Worm (Caenorhabditis elegans) whole organism, mixed stage, embryonic: Measurements from ENCODE around the gene fard-1.

Source experiments
- blmp-1 ChIP-seq: fragments of 150-350 bp; optimal IDR thresholded peaks from 2 replicates; lab custom pipeline; 2014; ENCODE audit warnings: missing biosample characterization, missing genetic modification characterization
- elt-1 ChIP-seq: sonication (generic microtip); optimal IDR thresholded peaks from 2 replicates; lab custom pipeline; 2017; ENCODE audit warnings: missing genetic modification characterization, mild to moderate bottlenecking, missing compliant biosample characterization, antibody characterized with exemption, moderate library complexity, borderline replicate concordance; ENCODE audit not compliant: insufficient read depth
- elt-3 ChIP-seq: fragments of 150-350 bp; optimal IDR thresholded peaks from 2 replicates; lab custom pipeline; 2014; ENCODE audit warnings: missing biosample characterization, missing genetic modification characterization
- lin-13 ChIP-seq: fragments of 150-350 bp; optimal IDR thresholded peaks from 2 replicates; lab custom pipeline; 2014; ENCODE audit warnings: missing biosample characterization, missing genetic modification characterization
- mep-1 ChIP-seq: fragments of 150-350 bp; optimal IDR thresholded peaks from 2 replicates; lab custom pipeline; 2017; ENCODE audit warnings: missing biosample characterization, missing genetic modification reagents, missing genetic modification characterization, inconsistent platforms
- nhr-237 ChIP-seq: fragments of 150-350 bp; optimal IDR thresholded peaks from 2 replicates; lab custom pipeline; 2014; ENCODE audit warnings: missing biosample characterization, missing genetic modification characterization
- snpc-4 ChIP-seq: fragments of 150-350 bp; optimal IDR thresholded peaks from 2 replicates; lab custom pipeline; 2014; ENCODE audit warnings: missing biosample characterization, missing genetic modification characterization
- unc-39 ChIP-seq: fragments of 150-350 bp; optimal IDR thresholded peaks from 2 replicates; lab custom pipeline; 2014; ENCODE audit warnings: missing biosample characterization, missing genetic modification characterization
- unc-62 ChIP-seq: fragments of 150-350 bp; optimal IDR thresholded peaks from 2 replicates; lab custom pipeline; 2014; ENCODE audit warnings: missing biosample characterization, missing genetic modification reagents, missing genetic modification characterization

DNA sequence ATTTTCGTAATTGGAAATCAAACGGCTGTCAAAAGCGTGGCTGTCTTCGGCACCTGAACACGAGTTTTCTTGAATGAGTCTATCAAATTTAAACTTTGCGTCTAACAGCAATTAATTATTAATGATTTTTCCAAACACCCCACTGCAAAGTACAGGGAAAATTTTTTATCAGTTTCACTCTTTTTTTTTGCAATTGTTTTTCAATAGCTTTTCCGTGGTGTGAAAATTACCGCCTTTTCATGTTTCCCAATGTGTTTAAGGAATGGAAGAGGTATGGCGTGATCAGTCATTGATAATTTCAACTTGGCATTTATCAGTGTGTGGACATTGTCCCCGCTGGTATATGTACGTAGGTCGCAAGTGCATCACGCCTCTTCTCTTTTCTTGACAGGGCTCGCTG is 1.3 kb upstream of the fard-1 start:
- TF ChIP-seq nhr-237 (tag; lab: Kevin White, UChicago) = no peak
- no peak for TF ChIP-seq unc-62 (GFP tag; lab: Kevin White, UChicago)
- no peak for TF ChIP-seq snpc-4 (tag; lab: Kevin White, UChicago)
- no peak for TF ChIP-seq blmp-1 (tag; lab: Kevin White, UChicago)
- no peak for TF ChIP-seq lin-13 (tag; lab: Kevin White, UChicago)
- no peak for TF ChIP-seq unc-39 (tag; lab: Kevin White, UChicago)
- TF ChIP-seq elt-3 (tag; lab: Kevin White, UChicago) = no peak
- TF ChIP-seq mep-1 (tag; lab: Kevin White, UChicago) = no peak
- TF ChIP-seq elt-1 (tag; lab: Kevin White, UChicago) = no peak
